Fruit fly (Drosophila melanogaster): ENCODE results near the gene CG16736.
A peak's percentile ranks its signal among the peaks of the same experiment; 100 is the strongest.

CG16736 gene

dm6 chr3R:9246879-9247621 lies 10.5 kb downstream of the CG16736 start (continued):
- TF ChIP-seq Hr4 (GFP tag; optimal IDR thresholded peaks at IDR 0.05): peak; percentile 83
- peak; percentile 95 for TF ChIP-seq esn (GFP tag; optimal IDR thresholded peaks at IDR 0.05)
- peak; percentile 55 for TF ChIP-seq spab (GFP tag; optimal IDR thresholded peaks at IDR 0.05)
- peak; percentile 94 for TF ChIP-seq Met (GFP tag; optimal IDR thresholded peaks at IDR 0.05)
- TF ChIP-seq CG9139 (GFP tag; optimal IDR thresholded peaks at IDR 0.05): peak; percentile 56
- peak; percentile 81 for TF ChIP-seq pdm3 (GFP tag; optimal IDR thresholded peaks at IDR 0.05)
- peak; percentile 86 for TF ChIP-seq cyc (GFP tag; optimal IDR thresholded peaks at IDR 0.05)
- peak; percentile 87 for TF ChIP-seq CG6792 (GFP tag; optimal IDR thresholded peaks at IDR 0.05)
- peak; percentile 86 for TF ChIP-seq CG3919 (GFP tag; optimal IDR thresholded peaks at IDR 0.05)
- TF ChIP-seq Blimp-1 (GFP tag; optimal IDR thresholded peaks at IDR 0.05): peak; percentile 79
- peak; percentile 58 for TF ChIP-seq CG7368 (GFP tag; optimal IDR thresholded peaks at IDR 0.05)
- peak; percentile 82 for TF ChIP-seq Hr39 (GFP tag; optimal IDR thresholded peaks at IDR 0.05)
- peak; percentile 33 for TF ChIP-seq fd59A (GFP tag; optimal IDR thresholded peaks at IDR 0.05)
- TF ChIP-seq salr (GFP tag; optimal IDR thresholded peaks at IDR 0.05): peak in 1 of 2 experiments; percentile 78
- TF ChIP-seq CG4318 (GFP tag; optimal IDR thresholded peaks at IDR 0.05): peak; percentile 49
- peak; percentile 90 for TF ChIP-seq Sox14 (GFP tag; optimal IDR thresholded peaks at IDR 0.05)
- peak; percentile 59 to 72 for TF ChIP-seq ss (GFP tag; optimal IDR thresholded peaks at IDR 0.05)
- peak; percentile 96 for TF ChIP-seq Eip78C (GFP tag)
- peak; percentile 73 for TF ChIP-seq OdsH (GFP tag; optimal IDR thresholded peaks at IDR 0.05)
- peak; percentile 86 for TF ChIP-seq CG15336 (GFP tag; IDR thresholded peaks at IDR 0.05)
- peak; percentile 89 for TF ChIP-seq lz (GFP tag; optimal IDR thresholded peaks at IDR 0.05)
- peak; percentile 63 for TF ChIP-seq CG10669 (GFP tag; optimal IDR thresholded peaks at IDR 0.05)
- TF ChIP-seq fd85E (GFP tag; optimal IDR thresholded peaks at IDR 0.05): peak; percentile 28
- TF ChIP-seq CG6163 (GFP tag; IDR thresholded peaks at IDR 0.05): peak; percentile 85
- peak; percentile 87 for TF ChIP-seq achi (GFP tag; optimal IDR thresholded peaks at IDR 0.05)
- TF ChIP-seq Ets96B (tag; optimal IDR thresholded peaks at IDR 0.05): peak; percentile 71
- peak; percentile 96 for TF ChIP-seq svp (GFP tag)
- peak; percentile 69 for TF ChIP-seq Lpt (GFP tag; optimal IDR thresholded peaks at IDR 0.05)
- peak; percentile 61 for TF ChIP-seq CG8319 (GFP tag; optimal IDR thresholded peaks at IDR 0.05)
- peak; percentile 78 for TF ChIP-seq eg (GFP tag; IDR thresholded peaks at IDR 0.05)
- peak; percentile 81 for TF ChIP-seq vri (GFP tag; optimal IDR thresholded peaks at IDR 0.05)
- peak; percentile 92 for TF ChIP-seq Eip75B (GFP tag; optimal IDR thresholded peaks at IDR 0.05)

- TF ChIP-seq Lpt (GFP tag; optimal IDR thresholded peaks at IDR 0.05) (no peak), Eip75B (GFP tag; optimal IDR thresholded peaks at IDR 0.05) (no peak), CG8319 (GFP tag; optimal IDR thresholded peaks at IDR 0.05) (no peak), Gug (GFP tag; IDR thresholded peaks at IDR 0.05) (no peak), Hr39 (GFP tag; optimal IDR thresholded peaks at IDR 0.05) (no peak), esn (GFP tag; optimal IDR thresholded peaks at IDR 0.05) (no peak), Sox102F (GFP tag; optimal IDR thresholded peaks at IDR 0.05) (no peak), CG31627 (GFP tag; optimal IDR thresholded peaks at IDR 0.05) (no peak), achi (GFP tag; optimal IDR thresholded peaks at IDR 0.05) (no peak), OdsH (GFP tag; optimal IDR thresholded peaks at IDR 0.05) (no peak), CG1621 (tag; optimal IDR thresholded peaks at IDR 0.05) (no peak), ss (GFP tag; optimal IDR thresholded peaks at IDR 0.05) (no peak), Smox (GFP tag; optimal IDR thresholded peaks at IDR 0.05) (no peak), fd59A (GFP tag; optimal IDR thresholded peaks at IDR 0.05) (no peak), Eip93F (GFP tag; optimal IDR thresholded peaks at IDR 0.05) (no peak), cyc (GFP tag; optimal IDR thresholded peaks at IDR 0.05) (no peak), CG10631 (GFP tag; optimal IDR thresholded peaks at IDR 0.05) (no peak), fd85E (GFP tag; optimal IDR thresholded peaks at IDR 0.05) (no peak), net (GFP tag; optimal IDR thresholded peaks at IDR 0.05) (no peak)
Measured at dm6 chr3R:9246366-9246765, 11.2 kb downstream of the CG16736 start, which contains the start of gene CG8420. Gene CG8420 (plus strand): TSS chr3R:9246649.
